Worm (Caenorhabditis elegans) whole organism, L1 larva: Measurements from ENCODE around the gene M28.10.
A peak's percentile ranks its signal among the peaks of the same experiment; 100 is the strongest.

Experiments used
- C16A3.4 ChIP-seq: fragments of 150-350 bp; optimal IDR thresholded peaks from 2 replicates; lab custom pipeline; 2014; ENCODE audit warnings: missing biosample characterization, missing genetic modification characterization
- F16B12.6 ChIP-seq: fragments of 150-350 bp; optimal IDR thresholded peaks from 2 replicates; lab custom pipeline; 2014; ENCODE audit warnings: missing biosample characterization, missing genetic modification characterization
- Y116A8C.19 ChIP-seq: sonication (generic microtip); optimal IDR thresholded peaks from 2 replicates; lab custom pipeline; 2016; ENCODE audit warnings: missing compliant biosample characterization, missing genetic modification characterization, borderline replicate concordance
- alr-1 ChIP-seq: fragments of 200-800 bp; sonication (Bioruptor generic); optimal IDR thresholded peaks from 2 replicates; lab custom pipeline; 2018; ENCODE audit warnings: borderline replicate concordance, mild to moderate bottlenecking, missing genetic modification characterization, missing compliant biosample characterization
- ceh-8 ChIP-seq: fragments of 200-800 bp; sonication (Bioruptor generic); optimal IDR thresholded peaks from 2 replicates; lab custom pipeline; 2018; ENCODE audit warnings: mild to moderate bottlenecking, missing genetic modification characterization, moderate library complexity, missing compliant biosample characterization
- ceh-82 ChIP-seq, 3 experiments: fragments of 150-350 bp in 1 of 3; sonication (generic microtip) in 2 of 3; optimal IDR thresholded peaks; 2 replicates each; lab custom pipeline; 2014 to 2017; ENCODE audit warnings: missing biosample characterization in 3 of 3, missing genetic modification characterization in 3 of 3
- ceh-88 ChIP-seq: fragments of 200-800 bp; sonication (Bioruptor generic); IDR thresholded peaks from 2 replicates; pipeline ENCODE4 v1.3.6; 2022; ENCODE audit warnings: missing genetic modification characterization, missing compliant biosample characterization
- ceh-90 ChIP-seq: sonication (generic microtip); optimal IDR thresholded peaks from 2 replicates; lab custom pipeline; 2016; ENCODE audit warnings: missing genetic modification characterization, missing compliant biosample characterization
- dsc-1 ChIP-seq: sonication (generic microtip); optimal IDR thresholded peaks from 2 replicates; lab custom pipeline; 2016; ENCODE audit warnings: mild to moderate bottlenecking, missing genetic modification characterization, missing compliant biosample characterization
- efl-1 ChIP-seq, 4 experiments: fragments of 150-350 bp; optimal IDR thresholded peaks in 3 of 4; peaks in 1 of 4; 1 replicate in 1 of 4; 2 replicates in 3 of 4; lab custom pipeline; 2014; ENCODE audit warnings: missing biosample characterization in 2 of 4, missing genetic modification characterization in 2 of 4, missing genetic modification reagents in 2 of 4
- efl-3 ChIP-seq: fragments of 200-800 bp; sonication (Bioruptor generic); optimal IDR thresholded peaks from 2 replicates; lab custom pipeline; 2018; ENCODE audit warnings: mild to moderate bottlenecking, missing genetic modification characterization, missing compliant biosample characterization
- egl-13 ChIP-seq: sonication (generic microtip); optimal IDR thresholded peaks from 2 replicates; lab custom pipeline; 2016; ENCODE audit warnings: missing genotype, missing genetic modification reagents, missing genetic modification characterization, missing compliant biosample characterization
- egl-27 ChIP-seq, 2 experiments: fragments of 150-350 bp in 1 of 2; sonication (generic microtip); optimal IDR thresholded peaks; 3 replicates each; lab custom pipeline; 2017 to 2018; ENCODE audit warnings: missing biosample characterization in 2 of 2, missing genetic modification characterization in 2 of 2, missing genetic modification reagents in 2 of 2
- elt-2 ChIP-seq: sonication (generic microtip); optimal IDR thresholded peaks from 2 replicates; lab custom pipeline; 2016; ENCODE audit warnings: missing genetic modification characterization, mild to moderate bottlenecking, inconsistent platforms, missing compliant biosample characterization, missing genetic modification reagents
- grh-1 ChIP-seq: fragments of 200-800 bp; sonication (Bioruptor generic); IDR thresholded peaks from 2 replicates; pipeline ENCODE4 v1.3.6; 2022; ENCODE audit warnings: missing genetic modification reagents, missing genetic modification characterization, missing compliant biosample characterization
- hlh-4 ChIP-seq: sonication (generic microtip); optimal IDR thresholded peaks from 2 replicates; lab custom pipeline; 2016; ENCODE audit warnings: mild to moderate bottlenecking, missing genetic modification characterization, missing compliant biosample characterization
- hpl-2 ChIP-seq: fragments of 150-350 bp; optimal IDR thresholded peaks from 2 replicates; lab custom pipeline; 2014; ENCODE audit warnings: missing biosample characterization, missing genetic modification reagents, missing genetic modification characterization
- irx-1 ChIP-seq: sonication (generic microtip); optimal IDR thresholded peaks from 2 replicates; lab custom pipeline; 2016; ENCODE audit warnings: missing genetic modification characterization, missing compliant biosample characterization
- lin-14 ChIP-seq: fragments of 200-800 bp; sonication (Bioruptor generic); optimal IDR thresholded peaks from 2 replicates; lab custom pipeline; 2018; ENCODE audit warnings: mild to moderate bottlenecking, missing genetic modification characterization, moderate library complexity, missing compliant biosample characterization
- lin-15B ChIP-seq: fragments of 150-350 bp; sonication (generic microtip); optimal IDR thresholded peaks from 3 replicates; lab custom pipeline; 2014; ENCODE audit warnings: missing biosample characterization, missing genetic modification characterization
- lin-35 ChIP-seq, 2 experiments: fragments of 150-350 bp; optimal IDR thresholded peaks; 2 replicates each; lab custom pipeline; 2014; ENCODE audit warnings: missing biosample characterization in 2 of 2, missing genetic modification characterization in 2 of 2, missing genetic modification reagents in 2 of 2
- lsy-2 ChIP-seq, 2 experiments: fragments of 150-350 bp; optimal IDR thresholded peaks; 2 replicates each; lab custom pipeline; 2014; ENCODE audit warnings: missing biosample characterization in 2 of 2, missing genetic modification characterization in 2 of 2
- mdl-1 ChIP-seq, 2 experiments: fragments of 150-350 bp; optimal IDR thresholded peaks; 2 replicates each; lab custom pipeline; 2014 to 2017; ENCODE audit warnings: missing biosample characterization in 2 of 2, missing genetic modification characterization in 2 of 2, inconsistent platforms in 1 of 2
- nhr-19 ChIP-seq: fragments of 200-800 bp; sonication (Bioruptor generic); conservative IDR thresholded peaks from 2 replicates; pipeline ENCODE4 v1.3.6; 2022; ENCODE audit warnings: missing genetic modification characterization, missing compliant biosample characterization
- nhr-20 ChIP-seq: sonication (generic microtip); optimal IDR thresholded peaks from 2 replicates; lab custom pipeline; 2016; ENCODE audit warnings: mild to moderate bottlenecking, missing genetic modification characterization, missing compliant biosample characterization
- nhr-71 ChIP-seq: sonication (generic microtip); optimal IDR thresholded peaks from 2 replicates; lab custom pipeline; 2016; ENCODE audit warnings: mild to moderate bottlenecking, missing genetic modification characterization, moderate library complexity, missing compliant biosample characterization
- nhr-76 ChIP-seq: sonication (generic microtip); optimal IDR thresholded peaks from 2 replicates; lab custom pipeline; 2017; ENCODE audit warnings: missing biosample characterization, missing genetic modification characterization
- nhr-90 ChIP-seq: sonication (generic microtip); optimal IDR thresholded peaks from 2 replicates; lab custom pipeline; 2016; ENCODE audit warnings: mild to moderate bottlenecking, missing genetic modification characterization, missing compliant biosample characterization; ENCODE audit not compliant: poor library complexity
- pax-3 ChIP-seq: fragments of 200-800 bp; sonication (Bioruptor generic); optimal IDR thresholded peaks from 2 replicates; lab custom pipeline; 2018; ENCODE audit warnings: mild to moderate bottlenecking, missing genetic modification characterization, moderate library complexity, missing compliant biosample characterization
- skn-1 ChIP-seq: fragments of 150-350 bp; optimal IDR thresholded peaks from 2 replicates; lab custom pipeline; 2014; ENCODE audit warnings: missing biosample characterization, missing genetic modification characterization
- snpc-4 ChIP-seq: fragments of 150-350 bp; optimal IDR thresholded peaks from 2 replicates; lab custom pipeline; 2014; ENCODE audit warnings: missing biosample characterization, missing genetic modification characterization
- sup-37 ChIP-seq: fragments of 200-800 bp; sonication (Bioruptor generic); optimal IDR thresholded peaks from 2 replicates; lab custom pipeline; 2018; ENCODE audit warnings: mild to moderate bottlenecking, missing genetic modification characterization, missing compliant biosample characterization
- swsn-7 ChIP-seq: sonication (generic microtip); optimal IDR thresholded peaks from 2 replicates; lab custom pipeline; 2016; ENCODE audit warnings: missing genetic modification characterization, missing compliant biosample characterization
- tbx-2 ChIP-seq: sonication (generic microtip); optimal IDR thresholded peaks from 2 replicates; lab custom pipeline; 2016; ENCODE audit warnings: missing genetic modification characterization, missing compliant biosample characterization
- tlp-1 ChIP-seq: fragments of 150-350 bp; optimal IDR thresholded peaks from 2 replicates; lab custom pipeline; 2014; ENCODE audit warnings: missing biosample characterization, missing genetic modification characterization
- unc-30 ChIP-seq: sonication (generic microtip); optimal IDR thresholded peaks from 2 replicates; lab custom pipeline; 2017; ENCODE audit warnings: missing biosample characterization, missing genetic modification characterization
- unc-86 ChIP-seq: sonication (generic microtip); optimal IDR thresholded peaks from 2 replicates; lab custom pipeline; 2016; ENCODE audit warnings: missing genetic modification characterization, missing compliant biosample characterization
- unc-98 ChIP-seq: fragments of 200-800 bp; sonication (Bioruptor generic); IDR thresholded peaks from 2 replicates; pipeline ENCODE4 v1.3.6; 2022; ENCODE audit warnings: missing genetic modification characterization, missing compliant biosample characterization
- vab-15 ChIP-seq: sonication (generic microtip); optimal IDR thresholded peaks from 2 replicates; lab custom pipeline; 2017; ENCODE audit warnings: missing genotype, mild to moderate bottlenecking, missing genetic modification characterization, missing compliant biosample characterization
- xbp-1 ChIP-seq: sonication (generic microtip); optimal IDR thresholded peaks from 2 replicates; lab custom pipeline; 2016; ENCODE audit warnings: missing genetic modification characterization, missing compliant biosample characterization
- zag-1 ChIP-seq: fragments of 150-350 bp; optimal IDR thresholded peaks from 2 replicates; lab custom pipeline; 2014; ENCODE audit warnings: missing biosample characterization, missing genetic modification characterization
- zip-4 ChIP-seq: fragments of 200-800 bp; sonication (Bioruptor generic); optimal IDR thresholded peaks from 2 replicates; lab custom pipeline; 2018; ENCODE audit warnings: mild to moderate bottlenecking, missing genetic modification characterization, moderate library complexity, missing compliant biosample characterization

The M28.10 gene

ce11 chrII:10654435-10654834 is 7.1 kb downstream of the M28.10 start:
- TF ChIP-seq egl-13 (tag; lab: Kevin White, UChicago): no peak
- TF ChIP-seq irx-1 (tag; lab: Kevin White, UChicago): no peak
- no peak for TF ChIP-seq dsc-1 (tag; lab: Kevin White, UChicago)
- TF ChIP-seq unc-98 (GFP tag; lab: Robert Waterston, UW): no peak
- no peak for TF ChIP-seq mdl-1 (tag; optimal IDR thresholded peaks at IDR 0.05; lab: Kevin White, UChicago)
- no peak for TF ChIP-seq efl-3 (GFP tag; lab: Kevin White, UChicago)
- TF ChIP-seq sup-37 (GFP tag; lab: Kevin White, UChicago): no peak
- TF ChIP-seq skn-1: no peak

ce11 chrII:10656395-10656794 is 9.1 kb downstream of the M28.10 start:
- TF ChIP-seq vab-15 (tag; lab: Kevin White, UChicago) (no peak), elt-2 (tag; lab: Kevin White, UChicago) (peak; percentile 29), swsn-7 (tag; lab: Kevin White, UChicago) (no peak)

DNA sequence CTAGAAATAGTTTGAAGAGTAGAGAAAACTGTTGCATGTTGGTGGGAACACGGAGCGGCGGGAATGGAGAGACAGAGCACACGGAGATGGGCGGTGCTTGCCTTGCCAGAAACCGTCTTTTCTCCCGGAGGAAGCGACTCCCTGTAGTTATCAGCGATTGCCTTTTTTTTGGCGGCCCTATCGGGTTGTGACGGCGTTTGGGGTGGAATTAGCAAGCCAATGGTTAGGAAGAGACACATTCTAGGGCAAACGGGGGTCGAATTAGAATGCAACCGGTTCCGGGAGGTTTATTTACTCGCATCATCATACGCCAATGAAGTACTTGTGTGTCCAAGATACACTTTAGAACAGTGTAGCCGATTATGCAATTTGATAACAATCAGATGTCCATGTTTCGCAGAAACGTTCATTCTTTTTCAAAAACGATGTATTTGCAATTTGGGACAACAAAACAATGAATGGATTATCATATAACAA is 10.4 kb downstream of the M28.10 start, which contains the start of gene lact-3:
lact-3 (minus strand) TSS at position 51 of the 477 bp plus-strand sequence.
- TF ChIP-seq lsy-2 (tag; optimal IDR thresholded peaks at IDR 0.05; lab: Kevin White, UChicago) (peak in 1 of 2 experiments; percentile 22), nhr-71 (tag; lab: Kevin White, UChicago) (peak; percentile 1), lin-35 (GFP tag; optimal IDR thresholded peaks at IDR 0.05; lab: Kevin White, UChicago) (peak in 1 of 2 experiments; percentile 6), lin-14 (GFP tag; lab: Kevin White, UChicago) (peak; percentile 15), zip-4 (GFP tag; lab: Kevin White, UChicago) (no peak), nhr-19 (GFP tag; lab: Robert Waterston, UW) (0 out of 2 replicates have a peak, but pooled peaks have one; percentile 7), snpc-4 (tag; lab: Kevin White, UChicago) (no peak), grh-1 (GFP tag; lab: Robert Waterston, UW) (peak; percentile 36; the same call in 1 of the 2 replicates), efl-1 (optimal IDR thresholded peaks at IDR 0.05; lab: Kevin White, UChicago) (peak in 1 of 2 experiments; percentile 12), efl-1 (GFP tag; optimal IDR thresholded peaks at IDR 0.05 in 1 of 2; lab: Kevin White, UChicago) (no peak)
- TF ChIP-seq, all 84 proteins: peak for 7

DNA sequence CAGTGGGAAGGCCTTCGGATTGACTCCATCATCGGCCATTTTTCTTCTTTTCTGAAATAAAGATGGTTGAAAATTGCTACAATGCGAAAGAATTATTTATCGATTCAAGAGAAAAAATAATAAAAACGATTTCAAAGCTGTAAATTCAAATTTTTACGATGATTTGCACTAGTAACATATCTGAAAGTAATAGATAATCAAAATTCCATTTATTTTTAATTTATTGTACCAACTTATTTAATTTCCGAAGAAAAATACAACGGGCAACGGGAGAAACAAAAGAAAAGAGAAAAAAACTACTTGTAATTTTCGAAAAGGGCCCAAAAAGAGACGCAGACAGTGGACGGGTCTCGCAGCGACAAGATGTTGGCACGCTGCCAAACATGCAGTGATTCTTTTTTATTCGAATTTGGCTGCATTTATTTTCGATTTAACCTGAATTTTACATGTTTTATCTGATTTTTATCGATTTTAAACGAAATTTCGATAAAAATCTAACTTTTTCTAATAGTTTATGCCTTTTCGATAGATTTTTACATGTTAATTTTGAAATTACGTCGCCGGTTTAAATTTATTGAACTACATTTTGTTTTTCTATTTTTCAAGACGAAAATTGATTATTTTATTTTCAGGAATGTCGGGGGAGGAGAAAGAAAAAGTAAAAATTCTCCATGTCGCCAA is 11.4 kb downstream of the M28.10 start, which contains the start of the genes snu-13 and rsp-7:
snu-13 (minus strand) TSS at position 51 of the 681 bp plus-strand sequence.
rsp-7 (plus strand) TSS at position 631 of the 681 bp plus-strand sequence.
- TF ChIP-seq nhr-19 (GFP tag; lab: Robert Waterston, UW): peak; percentile 64
- TF ChIP-seq nhr-71 (tag; lab: Kevin White, UChicago): peak; percentile 82
- TF ChIP-seq unc-30: no peak
- TF ChIP-seq ceh-90 (tag; lab: Kevin White, UChicago): no peak
- peak; percentile 78 for TF ChIP-seq skn-1
- TF ChIP-seq egl-27 (tag; optimal IDR thresholded peaks at IDR 0.05; lab: Kevin White, UChicago): no peak
- TF ChIP-seq zip-4 (GFP tag; lab: Kevin White, UChicago): no peak
- peak; percentile 46 to 76 (median 57) for TF ChIP-seq ceh-82 (tag; optimal IDR thresholded peaks at IDR 0.05; lab: Kevin White, UChicago)
- peak; percentile 60 for TF ChIP-seq C16A3.4 (tag; lab: Kevin White, UChicago)
- TF ChIP-seq zag-1: no peak
- TF ChIP-seq irx-1 (tag; lab: Kevin White, UChicago): peak; percentile 5
- TF ChIP-seq pax-3 (tag; lab: Kevin White, UChicago): no peak
- no peak for TF ChIP-seq hlh-4 (tag; lab: Kevin White, UChicago)
- TF ChIP-seq nhr-20 (tag; lab: Kevin White, UChicago): peak; percentile 80
- no peak for TF ChIP-seq ceh-8 (GFP tag; lab: Kevin White, UChicago)
- peak; percentile 57 for TF ChIP-seq nhr-90 (tag; lab: Kevin White, UChicago)
- TF ChIP-seq lin-15B (tag; lab: Kevin White, UChicago): peak; percentile 64
- TF ChIP-seq ceh-88 (GFP tag; lab: Robert Waterston, UW): peak; percentile 23; the same call in 1 of the 2 replicates
- TF ChIP-seq lsy-2 (tag; optimal IDR thresholded peaks at IDR 0.05; lab: Kevin White, UChicago): peak; percentile 84 to 89
- TF ChIP-seq tbx-2: peak; percentile 65
- no peak for TF ChIP-seq sup-37 (GFP tag; lab: Kevin White, UChicago)
- peak; percentile 71 for TF ChIP-seq xbp-1 (tag; lab: Kevin White, UChicago)
- TF ChIP-seq alr-1: no peak
- peak; percentile 49 for TF ChIP-seq F16B12.6 (tag; lab: Kevin White, UChicago)
- no peak for TF ChIP-seq Y116A8C.19 (tag; lab: Kevin White, UChicago)
- TF ChIP-seq unc-86 (tag; lab: Kevin White, UChicago): peak; percentile 23
- no peak for TF ChIP-seq hpl-2
- no peak for TF ChIP-seq nhr-76 (tag; lab: Kevin White, UChicago)
- no peak for TF ChIP-seq tlp-1 (tag; lab: Kevin White, UChicago)
